Worm (Caenorhabditis elegans) whole organism, L4 larva: ENCODE data around the gene F47B8.3.

Experiments
- D1046.2 ChIP-seq: fragments of 200-800 bp; sonication (Bioruptor generic); IDR thresholded peaks from 2 replicates; pipeline ENCODE4 v1.3.6; 2022; ENCODE audit warnings: missing genetic modification characterization, missing compliant biosample characterization
- F10B5.3 ChIP-seq: sonication (generic microtip); optimal IDR thresholded peaks from 2 replicates; lab custom pipeline; 2016; ENCODE audit warnings: mild to moderate bottlenecking, missing genetic modification characterization, missing compliant biosample characterization
- F49E8.2 ChIP-seq: sonication (generic microtip); optimal IDR thresholded peaks from 2 replicates; lab custom pipeline; 2016; ENCODE audit warnings: missing compliant biosample characterization, mild to moderate bottlenecking, missing genetic modification characterization, borderline replicate concordance
- T26A8.4 ChIP-seq: fragments of 200-800 bp; sonication (Bioruptor generic); IDR thresholded peaks from 2 replicates; pipeline ENCODE4 v1.3.6; 2022; ENCODE audit warnings: missing genetic modification characterization, missing compliant biosample characterization
- Y105C5A.15 ChIP-seq: fragments of 200-800 bp; sonication (Bioruptor generic); IDR thresholded peaks from 2 replicates; pipeline ENCODE4 v1.3.6; 2022; ENCODE audit warnings: missing genetic modification characterization, missing compliant biosample characterization
- Y75B8A.6 ChIP-seq: fragments of 200-800 bp; sonication (Bioruptor generic); IDR thresholded peaks from 2 replicates; pipeline ENCODE4 v1.3.6; 2022; ENCODE audit warnings: missing genetic modification reagents, missing genetic modification characterization, missing compliant biosample characterization
- ZK337.2 ChIP-seq: fragments of 200-800 bp; sonication (Bioruptor generic); IDR thresholded peaks from 2 replicates; pipeline ENCODE4 v1.3.6; 2022; ENCODE audit warnings: missing genetic modification reagents, missing genetic modification characterization, missing compliant biosample characterization
- ama-1 ChIP-seq: fragments of 150-350 bp; optimal IDR thresholded peaks from 2 replicates; lab custom pipeline; 2014; ENCODE audit warnings: inconsistent platforms, mixed read lengths
- arid-1 ChIP-seq: fragments of 200-800 bp; sonication (Bioruptor generic); conservative IDR thresholded peaks from 2 replicates; pipeline ENCODE4 v1.3.6; 2022; ENCODE audit warnings: missing genetic modification reagents, missing genetic modification characterization, missing compliant biosample characterization
- ceh-28 ChIP-seq: fragments of 150-350 bp; optimal IDR thresholded peaks from 2 replicates; lab custom pipeline; 2014; ENCODE audit warnings: missing biosample characterization, missing genetic modification reagents, missing genetic modification characterization
- ceh-44 ChIP-seq: fragments of 200-800 bp; sonication (Bioruptor generic); IDR thresholded peaks from 2 replicates; pipeline ENCODE4 v1.3.6; 2022; ENCODE audit warnings: missing genetic modification reagents, missing genetic modification characterization, missing compliant biosample characterization
- ceh-62 ChIP-seq: sonication (generic microtip); optimal IDR thresholded peaks from 2 replicates; lab custom pipeline; 2017; ENCODE audit warnings: missing biosample characterization, missing genetic modification characterization
- ces-1 ChIP-seq: fragments of 150-350 bp; sonication (generic microtip); optimal IDR thresholded peaks from 4 replicates; lab custom pipeline; 2014; ENCODE audit warnings: missing biosample characterization, missing genetic modification reagents, missing genetic modification characterization
- ctbp-1 ChIP-seq: fragments of 200-800 bp; sonication (Bioruptor generic); IDR thresholded peaks from 2 replicates; pipeline ENCODE4 v1.3.6; 2022; ENCODE audit warnings: missing genetic modification reagents, missing genetic modification characterization, missing compliant biosample characterization
- daf-12 ChIP-seq: fragments of 150-350 bp; optimal IDR thresholded peaks from 2 replicates; lab custom pipeline; 2014; ENCODE audit warnings: missing biosample characterization, missing genetic modification reagents, missing genetic modification characterization
- daf-8 ChIP-seq: fragments of 200-800 bp; sonication (Bioruptor generic); IDR thresholded peaks from 2 replicates; pipeline ENCODE4 v1.3.6; 2022; ENCODE audit warnings: missing genetic modification characterization, missing compliant biosample characterization
- dmd-6 ChIP-seq: fragments of 200-800 bp; sonication (Bioruptor generic); IDR thresholded peaks from 2 replicates; pipeline ENCODE4 v1.3.6; 2022; ENCODE audit warnings: missing genetic modification reagents, missing genetic modification characterization, missing compliant biosample characterization
- dmd-8 ChIP-seq: fragments of 200-800 bp; sonication (Bioruptor generic); IDR thresholded peaks from 2 replicates; pipeline ENCODE4 v1.3.6; 2022; ENCODE audit warnings: missing genetic modification characterization, missing compliant biosample characterization
- duxl-1 ChIP-seq: sonication (generic microtip); optimal IDR thresholded peaks from 2 replicates; lab custom pipeline; 2016; ENCODE audit warnings: mild to moderate bottlenecking, missing genetic modification characterization, moderate library complexity, missing compliant biosample characterization; ENCODE audit not compliant: poor library complexity
- egl-27 ChIP-seq: sonication (generic microtip); optimal IDR thresholded peaks from 3 replicates; lab custom pipeline; 2017; ENCODE audit warnings: missing biosample characterization, missing genetic modification reagents, missing genetic modification characterization
- hif-1 ChIP-seq, 2 experiments: sonication (generic microtip); optimal IDR thresholded peaks; 2 replicates each; lab custom pipeline; 2016 to 2017; ENCODE audit warnings: missing compliant biosample characterization in 2 of 2, missing genetic modification characterization in 2 of 2, missing genetic modification reagents in 2 of 2, missing genotype in 2 of 2, mild to moderate bottlenecking in 1 of 2
- hlh-30 ChIP-seq: sonication (generic microtip); optimal IDR thresholded peaks from 2 replicates; lab custom pipeline; 2017; ENCODE audit warnings: antibody characterized with exemption, mild to moderate bottlenecking, missing genetic modification characterization, missing compliant biosample characterization; ENCODE audit not compliant: insufficient read depth
- hmg-1.1 ChIP-seq: fragments of 200-800 bp; sonication (Bioruptor generic); IDR thresholded peaks from 2 replicates; pipeline ENCODE4 v1.3.6; 2022; ENCODE audit warnings: missing genetic modification reagents, missing genetic modification characterization, missing compliant biosample characterization
- jun-1 ChIP-seq: fragments of 150-350 bp; optimal IDR thresholded peaks from 2 replicates; lab custom pipeline; 2014; ENCODE audit warnings: missing biosample characterization, missing genetic modification reagents, missing genetic modification characterization
- lim-7 ChIP-seq: fragments of 200-800 bp; sonication (Bioruptor generic); IDR thresholded peaks from 2 replicates; pipeline ENCODE4 v1.3.6; 2022; ENCODE audit warnings: missing genetic modification characterization, missing compliant biosample characterization
- lin-1 ChIP-seq: fragments of 200-800 bp; sonication (Bioruptor generic); IDR thresholded peaks from 2 replicates; pipeline ENCODE4 v1.3.6; 2022; ENCODE audit warnings: missing genetic modification reagents, missing genetic modification characterization, missing compliant biosample characterization
- lin-38 ChIP-seq: fragments of 200-800 bp; sonication (Bioruptor generic); IDR thresholded peaks from 2 replicates; pipeline ENCODE4 v1.3.6; 2022; ENCODE audit warnings: missing genetic modification reagents, missing genetic modification characterization, missing compliant biosample characterization
- lir-3 ChIP-seq: sonication (generic microtip); optimal IDR thresholded peaks from 2 replicates; lab custom pipeline; 2016; ENCODE audit warnings: mild to moderate bottlenecking, missing genetic modification characterization, missing compliant biosample characterization
- lsy-2 ChIP-seq, 2 experiments: fragments of 150-350 bp in 1 of 2; sonication (generic microtip) in 1 of 2; optimal IDR thresholded peaks; 2 replicates each; lab custom pipeline; 2014 to 2017; ENCODE audit warnings: missing biosample characterization in 2 of 2, missing genetic modification characterization in 2 of 2
- madf-5 ChIP-seq, 2 experiments: fragments of 200-800 bp; sonication (Bioruptor generic); IDR thresholded peaks; 2 replicates each; pipeline ENCODE4 v1.3.6; 2022; ENCODE audit warnings: missing compliant biosample characterization in 2 of 2, missing genetic modification characterization in 2 of 2
- madf-9 ChIP-seq: fragments of 200-800 bp; sonication (Bioruptor generic); conservative IDR thresholded peaks from 2 replicates; pipeline ENCODE4 v1.3.6; 2022; ENCODE audit warnings: missing genetic modification reagents, missing genetic modification characterization, missing compliant biosample characterization
- mdl-1 ChIP-seq, 2 experiments: fragments of 150-350 bp in 1 of 2; sonication (generic microtip) in 1 of 2; optimal IDR thresholded peaks; 2 replicates each; lab custom pipeline; 2014 to 2017; ENCODE audit warnings: missing biosample characterization in 2 of 2, missing genetic modification characterization in 2 of 2
- mdt-29 ChIP-seq: fragments of 200-800 bp; sonication (Bioruptor generic); IDR thresholded peaks from 2 replicates; pipeline ENCODE4 v1.3.6; 2022; ENCODE audit warnings: missing genetic modification reagents, missing genetic modification characterization, missing compliant biosample characterization
- mep-1 ChIP-seq: fragments of 150-350 bp; sonication (generic microtip); optimal IDR thresholded peaks from 3 replicates; lab custom pipeline; 2014; ENCODE audit warnings: missing biosample characterization, missing genetic modification characterization
- mes-2 ChIP-seq: sonication (generic microtip); optimal IDR thresholded peaks from 2 replicates; lab custom pipeline; 2016; ENCODE audit warnings: missing genotype, mild to moderate bottlenecking, missing genetic modification characterization, missing compliant biosample characterization; ENCODE audit not compliant: poor library complexity, severe bottlenecking
- nhr-10 ChIP-seq: fragments of 150-350 bp; optimal IDR thresholded peaks from 2 replicates; lab custom pipeline; 2014; ENCODE audit warnings: missing biosample characterization, missing genetic modification characterization
- nhr-237 ChIP-seq: sonication (generic microtip); optimal IDR thresholded peaks from 2 replicates; lab custom pipeline; 2017; ENCODE audit warnings: missing biosample characterization, missing genetic modification characterization
- nhr-28 ChIP-seq: fragments of 150-350 bp; optimal IDR thresholded peaks from 2 replicates; lab custom pipeline; 2014; ENCODE audit warnings: missing biosample characterization, missing genetic modification characterization
- nhr-41 ChIP-seq: fragments of 200-800 bp; sonication (Bioruptor generic); IDR thresholded peaks from 2 replicates; pipeline ENCODE4 v1.3.6; 2022; ENCODE audit warnings: missing genetic modification reagents, missing genetic modification characterization, missing compliant biosample characterization
- nhr-42 ChIP-seq: fragments of 200-800 bp; sonication (Bioruptor generic); IDR thresholded peaks from 2 replicates; pipeline ENCODE4 v1.3.6; 2022; ENCODE audit warnings: missing genetic modification characterization, missing compliant biosample characterization
- nhr-6 ChIP-seq: fragments of 150-350 bp; optimal IDR thresholded peaks from 2 replicates; lab custom pipeline; 2014; ENCODE audit warnings: missing biosample characterization, missing genetic modification characterization
- php-3 ChIP-seq: fragments of 200-800 bp; sonication (Bioruptor generic); IDR thresholded peaks from 2 replicates; pipeline ENCODE4 v1.3.6; 2022; ENCODE audit warnings: missing genetic modification reagents, missing genetic modification characterization, missing compliant biosample characterization
- pqm-1 ChIP-seq: sonication (generic microtip); optimal IDR thresholded peaks from 2 replicates; lab custom pipeline; 2017; ENCODE audit warnings: missing biosample characterization, missing genetic modification characterization
- sdz-12 ChIP-seq: fragments of 200-800 bp; sonication (Bioruptor generic); optimal IDR thresholded peaks from 2 replicates; lab custom pipeline; 2018; ENCODE audit warnings: mild to moderate bottlenecking, missing genetic modification characterization, missing compliant biosample characterization
- skn-1 ChIP-seq: fragments of 150-350 bp; optimal IDR thresholded peaks from 2 replicates; lab custom pipeline; 2014; ENCODE audit warnings: missing biosample characterization, missing genetic modification characterization
- snpc-1.2 ChIP-seq: fragments of 200-800 bp; sonication (Bioruptor generic); IDR thresholded peaks from 2 replicates; pipeline ENCODE4 v1.3.6; 2022; ENCODE audit warnings: missing genetic modification reagents, missing genetic modification characterization, missing compliant biosample characterization
- spr-3 ChIP-seq: fragments of 200-800 bp; sonication (Bioruptor generic); optimal IDR thresholded peaks from 2 replicates; lab custom pipeline; 2018; ENCODE audit warnings: mild to moderate bottlenecking, missing genetic modification characterization, missing compliant biosample characterization
- unc-39 ChIP-seq: sonication (generic microtip); optimal IDR thresholded peaks from 2 replicates; lab custom pipeline; 2017; ENCODE audit warnings: missing biosample characterization, missing genetic modification characterization
- zip-11 ChIP-seq: fragments of 200-800 bp; sonication (Bioruptor generic); IDR thresholded peaks from 2 replicates; pipeline ENCODE4 v1.3.6; 2022; ENCODE audit warnings: missing genetic modification characterization, missing compliant biosample characterization
- ztf-11 ChIP-seq: fragments of 150-350 bp; optimal IDR thresholded peaks from 2 replicates; lab custom pipeline; 2014; ENCODE audit warnings: missing biosample characterization, missing genetic modification characterization

The F47B8.3 gene

ce11 chrV:14368272-14369052 is 45.7 kb upstream of the F47B8.3 start (continued):
- TF ChIP-seq nhr-10 (tag; lab: Kevin White, UChicago) (no peak), lsy-2 (tag; optimal IDR thresholded peaks at IDR 0.05; lab: Kevin White, UChicago) (peak; percentile 38 to 68), Y75B8A.6 (GFP tag; lab: Robert Waterston, UW) (no peak), madf-5 (GFP tag; IDR thresholded peaks at IDR 0.05; lab: Robert Waterston, UW) (no peak), F49E8.2 (tag; lab: Kevin White, UChicago) (no peak), lin-38 (GFP tag; lab: Robert Waterston, UW) (no peak; the same call in 1 of the 2 replicates), arid-1 (GFP tag; lab: Robert Waterston, UW) (no peak), lim-7 (GFP tag; lab: Robert Waterston, UW) (no peak), Y105C5A.15 (no peak), spr-3 (no peak), ctbp-1 (GFP tag; lab: Robert Waterston, UW) (peak; percentile 56; the same call in 1 of the 2 replicates), mes-2 (tag; lab: Kevin White, UChicago) (peak; percentile 65), jun-1 (tag; lab: Kevin White, UChicago) (no peak), egl-27 (tag; lab: Kevin White, UChicago) (no peak), ces-1 (GFP tag; lab: Kevin White, UChicago) (no peak), ceh-28 (tag; lab: Kevin White, UChicago) (no peak), nhr-6 (tag; lab: Kevin White, UChicago) (peak; percentile 76), lir-3 (no peak), hif-1 (tag; optimal IDR thresholded peaks at IDR 0.05; lab: Kevin White, UChicago) (peak in 1 of 2 experiments; percentile 52), duxl-1 (tag; lab: Kevin White, UChicago) (peak; percentile 57), lin-1 (GFP tag; lab: Robert Waterston, UW) (0 out of 2 replicates have a peak, but pooled peaks have one; percentile 10), skn-1 (tag; lab: Kevin White, UChicago) (no peak), pqm-1 (peak; percentile 95), daf-8 (GFP tag; lab: Robert Waterston, UW) (no peak), ceh-44 (GFP tag; lab: Robert Waterston, UW) (no peak), sdz-12 (no peak), dmd-6 (GFP tag; lab: Robert Waterston, UW) (peak; percentile 66), nhr-42 (GFP tag; lab: Robert Waterston, UW) (no peak), nhr-237 (tag; lab: Kevin White, UChicago) (no peak), nhr-41 (GFP tag; lab: Robert Waterston, UW) (no peak), ama-1 (lab: Kevin White, UChicago) (no peak), unc-39 (tag; lab: Kevin White, UChicago) (no peak), snpc-1.2 (GFP tag; lab: Robert Waterston, UW) (no peak), php-3 (no peak), daf-12 (tag; lab: Kevin White, UChicago) (peak; percentile 20), zip-11 (no peak), madf-9 (no peak), F10B5.3 (tag; lab: Kevin White, UChicago) (no peak), hlh-30 (tag; lab: Kevin White, UChicago) (peak; percentile 62), nhr-28 (tag; lab: Kevin White, UChicago) (peak; percentile 88), hmg-1.1 (GFP tag; lab: Robert Waterston, UW) (peak; percentile 84), ZK337.2 (GFP tag; lab: Robert Waterston, UW) (no peak), dmd-8 (GFP tag; lab: Robert Waterston, UW) (no peak), ceh-62 (tag; lab: Kevin White, UChicago) (no peak), T26A8.4 (GFP tag; lab: Robert Waterston, UW) (peak; percentile 17; the same call in 1 of the 2 replicates), mep-1 (tag; lab: Kevin White, UChicago) (peak; percentile 81), mdt-29 (GFP tag; lab: Robert Waterston, UW) (no peak), ztf-11 (tag; lab: Kevin White, UChicago) (no peak), mdl-1 (tag; optimal IDR thresholded peaks at IDR 0.05; lab: Kevin White, UChicago) (peak; percentile 64 to 93), D1046.2 (GFP tag; lab: Robert Waterston, UW) (no peak)
